Worm (Caenorhabditis elegans): ENCODE data around the gene C35A5.4.

ce11 chrV:10514271-10514670 is 17.4 kb downstream of the C35A5.4 start, which contains the start of gene dmsr-8:
- no peak for TF ChIP-seq tbx-37 (GFP tag; conservative IDR thresholded peaks at IDR 0.05)
- TF ChIP-seq ama-1 (optimal IDR thresholded peaks at IDR 0.05), result no peak
- TF ChIP-seq ceh-13 (GFP tag; optimal IDR thresholded peaks at IDR 0.05), result no peak
- TF ChIP-seq B0310.2 (tag; optimal IDR thresholded peaks at IDR 0.05), result no peak
- no peak for TF ChIP-seq tra-4 (tag; optimal IDR thresholded peaks at IDR 0.05)
- no peak for TF ChIP-seq flt-1 (GFP tag; IDR thresholded peaks at IDR 0.05)
- no peak for TF ChIP-seq hnd-1 (tag; optimal IDR thresholded peaks at IDR 0.05)
